Fruit fly (Drosophila melanogaster) Kc167 (cell line): ENCODE results near the gene CG7492.

Source experiments
- Sin3A ChIP-seq: fragments of >200 bp; optimal IDR thresholded peaks from 2 replicates; lab custom pipeline; 2018; ENCODE audit warnings: missing external identifiers
- psq ChIP-seq: fragments of >200 bp; optimal IDR thresholded peaks from 2 replicates; lab custom pipeline; 2017; ENCODE audit warnings: missing external identifiers
- ttk ChIP-seq: sonication (Bioruptor generic); optimal IDR thresholded peaks from 2 replicates; lab custom pipeline; 2017; ENCODE audit warnings: missing external identifiers

dm6 chr3L:7650968-7651367 lies 3.6 kb downstream of the CG7492 start, which contains the start of gene PGRP-SD:
- TF ChIP-seq Sin3A (no peak), psq (lab: Kevin White, UChicago) (no peak), ttk (lab: Kevin White, UChicago) (no peak)
